Worm (Caenorhabditis elegans): ENCODE data around the gene C53A5.13.

Gene C53A5.13

ce11 chrV:14503065-14503464 is 43.6 kb upstream of the C53A5.13 start (continued):
- TF ChIP-seq vab-7 (GFP tag; IDR thresholded peaks at IDR 0.05) (no peak), nhr-25 (tag; optimal IDR thresholded peaks at IDR 0.05; ENCODE audit: borderline replicate concordance, insufficient read depth) (no peak), mdl-1 (tag; optimal IDR thresholded peaks at IDR 0.05) (peak in 1 of 2 experiments; percentile 38), skn-1 (tag; optimal IDR thresholded peaks at IDR 0.05) (no peak), spr-1 (tag; optimal IDR thresholded peaks at IDR 0.05) (no peak), fkh-10 (GFP tag; optimal IDR thresholded peaks at IDR 0.05) (no peak), mxl-2 (GFP tag; conservative IDR thresholded peaks at IDR 0.05) (no peak), dmd-9 (GFP tag; IDR thresholded peaks at IDR 0.05) (no peak), unc-130 (GFP tag; optimal IDR thresholded peaks at IDR 0.05) (no peak), hlh-30 (tag; optimal IDR thresholded peaks at IDR 0.05; ENCODE audit: insufficient read depth) (peak; percentile 44), zag-1 (tag; optimal IDR thresholded peaks at IDR 0.05) (no peak), dpl-1 (GFP tag; optimal IDR thresholded peaks at IDR 0.05) (no peak), F44E2.7 (GFP tag; IDR thresholded peaks at IDR 0.05) (no peak), sdz-12 (GFP tag; optimal IDR thresholded peaks at IDR 0.05) (no peak), ama-1 (optimal IDR thresholded peaks at IDR 0.05) (no peak), lir-3 (tag; optimal IDR thresholded peaks at IDR 0.05) (no peak), pqm-1 (tag; optimal IDR thresholded peaks at IDR 0.05) (peak; percentile 95), ceh-62 (tag; optimal IDR thresholded peaks at IDR 0.05) (no peak), lsy-2 (tag; optimal IDR thresholded peaks at IDR 0.05) (no peak), T26A8.4 (GFP tag; IDR thresholded peaks at IDR 0.05) (no peak), R02D3.7 (tag; optimal IDR thresholded peaks at IDR 0.05) (no peak), unc-62 (GFP tag; optimal IDR thresholded peaks at IDR 0.05 in 1 of 2) (no peak), unc-62 (tag; optimal IDR thresholded peaks at IDR 0.05) (no peak), lim-7 (GFP tag; IDR thresholded peaks at IDR 0.05) (no peak), fos-1 (tag; optimal IDR thresholded peaks at IDR 0.05) (no peak), mes-2 (tag; optimal IDR thresholded peaks at IDR 0.05; ENCODE audit: poor library complexity, severe bottlenecking) (peak; percentile 11), ceh-20 (GFP tag; IDR thresholded peaks at IDR 0.05) (no peak), daf-12 (tag; optimal IDR thresholded peaks at IDR 0.05) (no peak), nhr-10 (tag; optimal IDR thresholded peaks at IDR 0.05) (no peak), attf-4 (tag; optimal IDR thresholded peaks at IDR 0.05) (no peak), madf-5 (GFP tag; IDR thresholded peaks at IDR 0.05) (no peak), daf-8 (GFP tag; IDR thresholded peaks at IDR 0.05) (no peak), ztf-7 (tag; optimal IDR thresholded peaks at IDR 0.05) (no peak), zfp-3 (GFP tag; conservative IDR thresholded peaks at IDR 0.05) (no peak), Y75B8A.6 (GFP tag; IDR thresholded peaks at IDR 0.05) (no peak), php-3 (GFP tag; IDR thresholded peaks at IDR 0.05) (no peak), Y48G9A.11 (GFP tag; IDR thresholded peaks at IDR 0.05) (no peak), D1046.2 (GFP tag; IDR thresholded peaks at IDR 0.05) (no peak), nhr-6 (tag; optimal IDR thresholded peaks at IDR 0.05) (peak; percentile 76), F26F4.8 (GFP tag; conservative IDR thresholded peaks at IDR 0.05) (no peak), daf-16 (GFP tag; optimal IDR thresholded peaks at IDR 0.05) (no peak), daf-16 (tag; optimal IDR thresholded peaks at IDR 0.05) (peak; percentile 78), ces-1 (GFP tag; optimal IDR thresholded peaks at IDR 0.05) (no peak), dmd-6 (GFP tag; IDR thresholded peaks at IDR 0.05) (peak; percentile 50; the same call in 1 of the 2 replicates), ZK337.2 (GFP tag; IDR thresholded peaks at IDR 0.05) (no peak), set-16 (GFP tag; IDR thresholded peaks at IDR 0.05) (no peak), aha-1 (tag) (peak; percentile 94), nhr-237 (tag; optimal IDR thresholded peaks at IDR 0.05) (no peak), Y105C5A.15 (GFP tag; IDR thresholded peaks at IDR 0.05) (no peak), nhr-77 (tag; optimal IDR thresholded peaks at IDR 0.05) (peak; percentile 68), unc-39 (tag; optimal IDR thresholded peaks at IDR 0.05) (no peak), ceh-44 (GFP tag; IDR thresholded peaks at IDR 0.05) (no peak), ctbp-1 (GFP tag; IDR thresholded peaks at IDR 0.05) (no peak), T20F7.1 (GFP tag; optimal IDR thresholded peaks at IDR 0.05) (no peak)

Data from whole organism, L4 larva.